Fruit fly (Drosophila melanogaster) Kc167 (cell line): ENCODE measurements around the gene Dhpr.

Source experiments
- Myc ChIP-seq: fragments of >200 bp; optimal IDR thresholded peaks from 2 replicates; lab custom pipeline; 2017; ENCODE audit warnings: missing external identifiers
- Sin3A ChIP-seq: fragments of >200 bp; optimal IDR thresholded peaks from 2 replicates; lab custom pipeline; 2018; ENCODE audit warnings: missing external identifiers
- h ChIP-seq: fragments of >200 bp; optimal IDR thresholded peaks from 3 replicates; lab custom pipeline; 2018; ENCODE audit warnings: missing external identifiers
- insv ChIP-seq: fragments of >200 bp; optimal IDR thresholded peaks from 3 replicates; lab custom pipeline; 2018; ENCODE audit warnings: missing external identifiers
- psq ChIP-seq: fragments of >200 bp; optimal IDR thresholded peaks from 2 replicates; lab custom pipeline; 2017; ENCODE audit warnings: missing external identifiers
- ttk ChIP-seq: sonication (Bioruptor generic); optimal IDR thresholded peaks from 2 replicates; lab custom pipeline; 2017; ENCODE audit warnings: missing external identifiers

DNA sequence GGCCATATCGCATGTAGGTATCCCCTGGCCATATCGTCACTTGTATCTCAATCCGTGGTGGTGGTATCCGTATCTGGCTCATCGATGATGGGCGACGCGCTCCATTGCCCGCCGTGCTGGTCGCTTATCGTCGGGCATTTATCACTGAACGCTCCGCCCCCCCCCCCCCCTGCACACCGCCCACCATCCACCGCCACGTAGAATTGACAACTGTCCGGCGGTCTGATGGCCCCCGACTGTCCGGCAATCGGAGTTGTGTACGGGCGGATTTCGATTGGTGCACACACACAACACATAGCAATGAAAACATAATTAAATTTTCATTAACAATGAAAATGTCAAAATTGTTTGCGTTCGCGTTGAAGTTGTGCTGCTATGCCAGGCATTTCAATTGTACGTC, 20.0 kb upstream of the Dhpr start:
- TF ChIP-seq h (lab: Kevin White, UChicago): no peak
- no peak for TF ChIP-seq Myc (lab: Kevin White, UChicago)
- TF ChIP-seq psq (lab: Kevin White, UChicago): no peak
- no peak for TF ChIP-seq ttk (lab: Kevin White, UChicago)
- no peak for TF ChIP-seq insv
- TF ChIP-seq Sin3A: no peak
